Fruit fly (Drosophila melanogaster): ENCODE data around the gene CG2258.

The CG2258 gene

dm6 chrX:8092075-8092682 is 9.7 kb downstream of the CG2258 start (continued):
- TF ChIP-seq seq (GFP tag; IDR thresholded peaks at IDR 0.05), result peak; percentile 93
- peak; percentile 80 to 97 for TF ChIP-seq Hr51 (GFP tag; optimal IDR thresholded peaks at IDR 0.05)
- TF ChIP-seq dysf (GFP tag; IDR thresholded peaks at IDR 0.05), result peak; percentile 96
- TF ChIP-seq slou (GFP tag; optimal IDR thresholded peaks at IDR 0.05), result peak; percentile 94
- TF ChIP-seq p53 (GFP tag; optimal IDR thresholded peaks at IDR 0.05), result no peak
- TF ChIP-seq CG1647 (GFP tag; optimal IDR thresholded peaks at IDR 0.05), result peak; percentile 71
- TF ChIP-seq dmrt11E (tag; optimal IDR thresholded peaks at IDR 0.05), result peak; percentile 88
- peak; percentile 97 for TF ChIP-seq lab (GFP tag; optimal IDR thresholded peaks at IDR 0.05)
- TF ChIP-seq CG1832 (GFP tag; optimal IDR thresholded peaks at IDR 0.05), result no peak
- TF ChIP-seq CG11085 (GFP tag; IDR thresholded peaks at IDR 0.05), result peak; percentile 73
- peak; percentile 88 for TF ChIP-seq Camta (GFP tag; optimal IDR thresholded peaks at IDR 0.05)
- peak; percentile 72 for TF ChIP-seq CG4854 (GFP tag; optimal IDR thresholded peaks at IDR 0.05)
- TF ChIP-seq trem (tag; optimal IDR thresholded peaks at IDR 0.05), result peak; percentile 88
- TF ChIP-seq CG7839 (tag; optimal IDR thresholded peaks at IDR 0.05), result peak; percentile 97
- TF ChIP-seq lbe (GFP tag; optimal IDR thresholded peaks at IDR 0.05), result peak; percentile 60
- TF ChIP-seq pnt (GFP tag; optimal IDR thresholded peaks at IDR 0.05), result peak; percentile 82
- peak; percentile 92 for TF ChIP-seq Abd-B (GFP tag; optimal IDR thresholded peaks at IDR 0.05)
- peak; percentile 60 for TF ChIP-seq CG7987 (GFP tag; optimal IDR thresholded peaks at IDR 0.05)
- TF ChIP-seq Bdp1 (GFP tag; optimal IDR thresholded peaks at IDR 0.05), result peak; percentile 78
- TF ChIP-seq CG18476 (GFP tag; optimal IDR thresholded peaks at IDR 0.05), result peak; percentile 91
- peak; percentile 81 for TF ChIP-seq CG12071 (GFP tag; optimal IDR thresholded peaks at IDR 0.05)
- peak; percentile 84 for TF ChIP-seq Rx (GFP tag; IDR thresholded peaks at IDR 0.05)
- peak in 1 of 2 experiments; percentile 64 for TF ChIP-seq crp (GFP tag; optimal IDR thresholded peaks at IDR 0.05)
- TF ChIP-seq CG13287 (GFP tag; IDR thresholded peaks at IDR 0.05; ENCODE audit: partially characterized antibody), result no peak
- TF ChIP-seq Mrtf (GFP tag; IDR thresholded peaks at IDR 0.05), result peak; percentile 86
- TF ChIP-seq CG15073 (GFP tag; optimal IDR thresholded peaks at IDR 0.05), result peak; percentile 46
- peak in 1 of 2 experiments; percentile 80 for TF ChIP-seq insv (GFP tag; optimal IDR thresholded peaks at IDR 0.05)
- peak; percentile 87 for TF ChIP-seq ase (GFP tag; IDR thresholded peaks at IDR 0.05)
- TF ChIP-seq Antp (GFP tag; optimal IDR thresholded peaks at IDR 0.05), result peak; percentile 70
- peak; percentile 87 for TF ChIP-seq CG9932 (GFP tag; IDR thresholded peaks at IDR 0.05)
- TF ChIP-seq inv (GFP tag; IDR thresholded peaks at IDR 0.05; ENCODE audit: partially characterized antibody), result no peak
- no peak for TF ChIP-seq CG8478 (optimal IDR thresholded peaks at IDR 0.05)
- TF ChIP-seq CG18764 (GFP tag; optimal IDR thresholded peaks at IDR 0.05), result peak; percentile 86
- peak; percentile 76 for TF ChIP-seq Mad (GFP tag; optimal IDR thresholded peaks at IDR 0.05)
- peak; percentile 97 for TF ChIP-seq CG13296 (GFP tag; optimal IDR thresholded peaks at IDR 0.05)
- peak; percentile 72 for TF ChIP-seq HLH54F (GFP tag; optimal IDR thresholded peaks at IDR 0.05)
- TF ChIP-seq CG7372 (GFP tag; IDR thresholded peaks at IDR 0.05), result peak; percentile 92
- TF ChIP-seq Ets65A (GFP tag), result peak; percentile 69
- TF ChIP-seq toy (GFP tag; IDR thresholded peaks at IDR 0.05), result peak; percentile 82
- peak; percentile 89 for TF ChIP-seq CG6765 (GFP tag; optimal IDR thresholded peaks at IDR 0.05)
- no peak for TF ChIP-seq CG15479 (GFP tag; optimal IDR thresholded peaks at IDR 0.05)
- TF ChIP-seq CG9817 (tag; optimal IDR thresholded peaks at IDR 0.05), result peak; percentile 93
- TF ChIP-seq dmrt99B (tag; optimal IDR thresholded peaks at IDR 0.05), result peak; percentile 98
- TF ChIP-seq Blimp-1 (GFP tag; optimal IDR thresholded peaks at IDR 0.05), result peak; percentile 92
- TF ChIP-seq Jarid2 (GFP tag; optimal IDR thresholded peaks at IDR 0.05), result peak; percentile 82
- peak; percentile 93 for TF ChIP-seq ind (GFP tag; optimal IDR thresholded peaks at IDR 0.05)
- TF ChIP-seq CG7786 (GFP tag; optimal IDR thresholded peaks at IDR 0.05), result peak; percentile 84
- peak; percentile 81 for TF ChIP-seq CG15696 (tag; optimal IDR thresholded peaks at IDR 0.05)
- peak; percentile 56 for TF ChIP-seq crc (GFP tag; optimal IDR thresholded peaks at IDR 0.05)
- TF ChIP-seq CG10979 (tag; optimal IDR thresholded peaks at IDR 0.05), result peak; percentile 96

All from whole organism, embryonic.